Fruit fly (Drosophila melanogaster): Measurements from ENCODE around the gene CG42488.

The CG42488 gene

dm6 chr3R:25476744-25477143 is 6.2 kb upstream of the CG42488 start, which contains the start of the genes CG4553 and MED28:
CG4553 (minus strand) TSS chr3R:25476915.
MED28 (plus strand) TSS chr3R:25477003.
- TF ChIP-seq Abd-B (GFP tag; optimal IDR thresholded peaks at IDR 0.05), result no peak
- TF ChIP-seq dsf (GFP tag; optimal IDR thresholded peaks at IDR 0.05; ENCODE audit: borderline replicate concordance), result no peak

dm6 chr3R:25489116-25489515 is 6.2 kb downstream of the CG42488 start:
- TF ChIP-seq tai (GFP tag; optimal IDR thresholded peaks at IDR 0.05) (no peak), Mio (GFP tag; optimal IDR thresholded peaks at IDR 0.05) (no peak), dsf (GFP tag; optimal IDR thresholded peaks at IDR 0.05; ENCODE audit: borderline replicate concordance) (no peak), dl (GFP tag; optimal IDR thresholded peaks at IDR 0.05; ENCODE audit: insufficient read depth in 1 of 2, partially characterized antibody in 2 of 2) (no peak), CG32264 (GFP tag; optimal IDR thresholded peaks at IDR 0.05) (peak; percentile 23), Dfd (GFP tag; optimal IDR thresholded peaks at IDR 0.05) (no peak), woc (GFP tag; optimal IDR thresholded peaks at IDR 0.05) (no peak), CG9705 (GFP tag; optimal IDR thresholded peaks at IDR 0.05) (no peak), lola (GFP tag; optimal IDR thresholded peaks at IDR 0.05) (no peak), Jra (GFP tag; optimal IDR thresholded peaks at IDR 0.05) (no peak), foxo (GFP tag; optimal IDR thresholded peaks at IDR 0.05) (peak in 1 of 2 experiments; percentile 63), fru (GFP tag; optimal IDR thresholded peaks at IDR 0.05) (no peak), h (GFP tag; optimal IDR thresholded peaks at IDR 0.05) (no peak), pan (optimal IDR thresholded peaks at IDR 0.05) (no peak), Hr83 (GFP tag; optimal IDR thresholded peaks at IDR 0.05; ENCODE audit: poor library complexity, severe bottlenecking) (no peak), CrebA (GFP tag; optimal IDR thresholded peaks at IDR 0.05; ENCODE audit: borderline replicate concordance) (no peak), brk (GFP tag; optimal IDR thresholded peaks at IDR 0.05) (no peak), psq (GFP tag; optimal IDR thresholded peaks at IDR 0.05) (no peak), Rel (GFP tag; optimal IDR thresholded peaks at IDR 0.05) (peak; percentile 0), Rel (tag; optimal IDR thresholded peaks at IDR 0.05) (no peak), sage (GFP tag; optimal IDR thresholded peaks at IDR 0.05) (peak; percentile 41), HLH106 (tag; optimal IDR thresholded peaks at IDR 0.05) (peak; percentile 52), OdsH (GFP tag; optimal IDR thresholded peaks at IDR 0.05) (no peak)

- TF ChIP-seq usp (GFP tag; optimal IDR thresholded peaks at IDR 0.05) (no peak), HLH106 (tag; optimal IDR thresholded peaks at IDR 0.05) (peak; percentile 23), Jra (GFP tag; optimal IDR thresholded peaks at IDR 0.05) (no peak), dmrt93B (GFP tag; optimal IDR thresholded peaks at IDR 0.05) (no peak), ey (GFP tag; optimal IDR thresholded peaks at IDR 0.05) (no peak), Hr83 (GFP tag; optimal IDR thresholded peaks at IDR 0.05; ENCODE audit: poor library complexity, severe bottlenecking) (peak; percentile 30), Rel (GFP tag; optimal IDR thresholded peaks at IDR 0.05) (no peak), Rel (tag; optimal IDR thresholded peaks at IDR 0.05) (peak; percentile 1)
These were observed 6.8 kb downstream of the CG42488 start for dm6 chr3R:25489685-25490084.

- no peak for TF ChIP-seq sage (GFP tag; optimal IDR thresholded peaks at IDR 0.05)
- no peak for TF ChIP-seq woc (GFP tag; optimal IDR thresholded peaks at IDR 0.05)
- TF ChIP-seq foxo (GFP tag; optimal IDR thresholded peaks at IDR 0.05), result peak in 1 of 2 experiments; percentile 6
- no peak for TF ChIP-seq CrebA (GFP tag; optimal IDR thresholded peaks at IDR 0.05; ENCODE audit: borderline replicate concordance)
- no peak for TF ChIP-seq Mio (GFP tag; optimal IDR thresholded peaks at IDR 0.05)
- TF ChIP-seq N (GFP tag; optimal IDR thresholded peaks at IDR 0.05), result no peak
- no peak for TF ChIP-seq Hr78 (GFP tag; optimal IDR thresholded peaks at IDR 0.05)
- TF ChIP-seq Rel (GFP tag; optimal IDR thresholded peaks at IDR 0.05), result peak; percentile 29
- no peak for TF ChIP-seq Rel (tag; optimal IDR thresholded peaks at IDR 0.05)
- TF ChIP-seq dmrt93B (GFP tag; optimal IDR thresholded peaks at IDR 0.05), result no peak
- no peak for TF ChIP-seq Hr83 (GFP tag; optimal IDR thresholded peaks at IDR 0.05; ENCODE audit: poor library complexity, severe bottlenecking)
- TF ChIP-seq pan (optimal IDR thresholded peaks at IDR 0.05), result no peak
- peak; percentile 39 for TF ChIP-seq fru (GFP tag; optimal IDR thresholded peaks at IDR 0.05)
- no peak for TF ChIP-seq Jra (GFP tag; optimal IDR thresholded peaks at IDR 0.05)
- TF ChIP-seq jim (GFP tag; optimal IDR thresholded peaks at IDR 0.05), result no peak
- no peak for TF ChIP-seq usp (GFP tag; optimal IDR thresholded peaks at IDR 0.05)
- peak; percentile 33 for TF ChIP-seq sv (GFP tag; optimal IDR thresholded peaks at IDR 0.05)
- TF ChIP-seq CG9705 (GFP tag; optimal IDR thresholded peaks at IDR 0.05), result no peak
- no peak for TF ChIP-seq Vsx2 (GFP tag; optimal IDR thresholded peaks at IDR 0.05; ENCODE audit: partially characterized antibody)
- TF ChIP-seq br (GFP tag; optimal IDR thresholded peaks at IDR 0.05), result no peak
- no peak for TF ChIP-seq Sp1 (GFP tag; optimal IDR thresholded peaks at IDR 0.05)
- no peak for TF ChIP-seq dl (GFP tag; optimal IDR thresholded peaks at IDR 0.05; ENCODE audit: insufficient read depth in 1 of 2, partially characterized antibody in 2 of 2)
- TF ChIP-seq GATAd (GFP tag; optimal IDR thresholded peaks at IDR 0.05), result no peak
These were observed 7.5 kb downstream of the CG42488 start for dm6 chr3R:25490375-25490774.
